Fruit fly (Drosophila melanogaster): Measurements from ENCODE around the gene CG3618.

CG3618 gene

dm6 chr3L:20809088-20809999 is 6.5 kb downstream of the CG3618 start, which contains the start of the genes CG3634 and HIPP1 (continued):
- TF ChIP-seq bsh (GFP tag; optimal IDR thresholded peaks at IDR 0.05) (no peak), dan (GFP tag; IDR thresholded peaks at IDR 0.05) (no peak), CG10366 (GFP tag; IDR thresholded peaks at IDR 0.05) (no peak), Sin3A (optimal IDR thresholded peaks at IDR 0.05) (peak; percentile 69), Trl (optimal IDR thresholded peaks at IDR 0.05) (no peak), Trl (GFP tag; optimal IDR thresholded peaks at IDR 0.05) (no peak), trh (GFP tag; optimal IDR thresholded peaks at IDR 0.05) (no peak), CG2202 (tag; optimal IDR thresholded peaks at IDR 0.05) (no peak), pnt (GFP tag; optimal IDR thresholded peaks at IDR 0.05) (no peak), Nf-YC (tag; optimal IDR thresholded peaks at IDR 0.05) (peak; percentile 76), CoRest (tag; optimal IDR thresholded peaks at IDR 0.05) (peak; percentile 53), CG9932 (GFP tag; IDR thresholded peaks at IDR 0.05) (no peak), CG7928 (GFP tag; optimal IDR thresholded peaks at IDR 0.05) (no peak), CG1792 (GFP tag; optimal IDR thresholded peaks at IDR 0.05) (no peak), jing (GFP tag; optimal IDR thresholded peaks at IDR 0.05) (no peak), ranshi (GFP tag; IDR thresholded peaks at IDR 0.05) (no peak), CG4820 (GFP tag; optimal IDR thresholded peaks at IDR 0.05) (no peak), nerfin-1 (tag; optimal IDR thresholded peaks at IDR 0.05) (peak; percentile 48), Asciz (GFP tag; optimal IDR thresholded peaks at IDR 0.05) (no peak), ERR (GFP tag; optimal IDR thresholded peaks at IDR 0.05) (no peak), ac (GFP tag; optimal IDR thresholded peaks at IDR 0.05) (no peak), cwo (GFP tag; optimal IDR thresholded peaks at IDR 0.05) (no peak), psq (GFP tag; optimal IDR thresholded peaks at IDR 0.05) (no peak), Hr78 (GFP tag; optimal IDR thresholded peaks at IDR 0.05) (no peak), CG1602 (GFP tag; optimal IDR thresholded peaks at IDR 0.05) (no peak), Sry-δ (GFP tag; optimal IDR thresholded peaks at IDR 0.05) (peak; percentile 80), CG11398 (GFP tag; optimal IDR thresholded peaks at IDR 0.05) (no peak), gcm2 (GFP tag; optimal IDR thresholded peaks at IDR 0.05) (no peak), lmd (GFP tag; IDR thresholded peaks at IDR 0.05) (no peak), CG8388 (GFP tag; optimal IDR thresholded peaks at IDR 0.05) (no peak), ssp (GFP tag; IDR thresholded peaks at IDR 0.05) (peak; percentile 72), knrl (GFP tag; IDR thresholded peaks at IDR 0.05; ENCODE audit: partially characterized antibody) (peak; percentile 67; the same call in 2 of the 3 replicates), YL-1 (GFP tag; optimal IDR thresholded peaks at IDR 0.05) (peak; percentile 72), Dref (GFP tag; IDR thresholded peaks at IDR 0.05) (peak; percentile 65), CG8944 (GFP tag; optimal IDR thresholded peaks at IDR 0.05) (no peak), pho (GFP tag; optimal IDR thresholded peaks at IDR 0.05) (no peak), CG1233 (GFP tag; optimal IDR thresholded peaks at IDR 0.05) (no peak), exex (tag; optimal IDR thresholded peaks at IDR 0.05) (no peak), Ets65A (GFP tag) (peak; percentile 85), tna (GFP tag; IDR thresholded peaks at IDR 0.05; ENCODE audit: partially characterized antibody) (no peak), Myb (GFP tag; optimal IDR thresholded peaks at IDR 0.05) (peak; percentile 9), Gsc (GFP tag; IDR thresholded peaks at IDR 0.05) (no peak), CG42726 (GFP tag; IDR thresholded peaks at IDR 0.05; ENCODE audit: partially characterized antibody) (no peak), p53 (GFP tag; optimal IDR thresholded peaks at IDR 0.05) (no peak), gfzf (GFP tag; optimal IDR thresholded peaks at IDR 0.05) (peak; percentile 83), bab2 (GFP tag; optimal IDR thresholded peaks at IDR 0.05) (no peak), az2 (GFP tag; optimal IDR thresholded peaks at IDR 0.05) (no peak), vfl (GFP tag; optimal IDR thresholded peaks at IDR 0.05) (no peak), gsb (GFP tag; IDR thresholded peaks at IDR 0.05) (no peak)

Measured in whole organism, embryonic.